Worm (Caenorhabditis elegans) whole organism, L3 larva: ENCODE measurements around the gene Y32G9A.5.
A peak's percentile ranks its signal among the peaks of the same experiment; 100 is the strongest.

Source experiments
- R02D3.7 ChIP-seq: fragments of 150-350 bp; optimal IDR thresholded peaks from 2 replicates; lab custom pipeline; 2014; ENCODE audit warnings: missing biosample characterization, missing genetic modification characterization
- aly-2 ChIP-seq: fragments of 150-350 bp; optimal IDR thresholded peaks from 2 replicates; lab custom pipeline; 2014; ENCODE audit warnings: missing biosample characterization, missing genetic modification characterization
- ceh-28 ChIP-seq: fragments of 150-350 bp; optimal IDR thresholded peaks from 2 replicates; lab custom pipeline; 2014; ENCODE audit warnings: missing biosample characterization, missing genetic modification reagents, missing genetic modification characterization
- ceh-82 ChIP-seq: fragments of 150-350 bp; optimal IDR thresholded peaks from 2 replicates; lab custom pipeline; 2014; ENCODE audit warnings: missing biosample characterization, missing genetic modification characterization
- ceh-9 ChIP-seq: sonication (generic microtip); optimal IDR thresholded peaks from 2 replicates; lab custom pipeline; 2018; ENCODE audit warnings: missing biosample characterization, missing genetic modification characterization
- egl-27 ChIP-seq: sonication (generic microtip); optimal IDR thresholded peaks from 4 replicates; lab custom pipeline; 2017; ENCODE audit warnings: missing biosample characterization, missing genetic modification reagents, missing genetic modification characterization
- elt-2 ChIP-seq: sonication (generic microtip); optimal IDR thresholded peaks from 2 replicates; lab custom pipeline; 2016; ENCODE audit warnings: missing genetic modification reagents, mild to moderate bottlenecking, missing genetic modification characterization, missing compliant biosample characterization
- elt-3 ChIP-seq, 3 experiments: fragments of 150-350 bp in 1 of 3; sonication (generic microtip) in 2 of 3; optimal IDR thresholded peaks; 2 replicates in 2 of 3; 4 replicates in 1 of 3; lab custom pipeline; 2014 to 2017; ENCODE audit warnings: missing biosample characterization in 3 of 3, missing genetic modification characterization in 3 of 3
- eor-1 ChIP-seq, 2 experiments: fragments of 150-350 bp; optimal IDR thresholded peaks; 2 replicates each; lab custom pipeline; 2014 to 2018; ENCODE audit warnings: missing biosample characterization in 2 of 2, missing genetic modification characterization in 2 of 2
- fkh-10 ChIP-seq: sonication (generic microtip); optimal IDR thresholded peaks from 2 replicates; lab custom pipeline; 2017; ENCODE audit warnings: missing biosample characterization, missing genetic modification reagents, missing genetic modification characterization
- fkh-2 ChIP-seq: fragments of 150-350 bp; optimal IDR thresholded peaks from 2 replicates; lab custom pipeline; 2014; ENCODE audit warnings: missing biosample characterization, missing genetic modification reagents, missing genetic modification characterization
- hmg-11 ChIP-seq: sonication (generic microtip); optimal IDR thresholded peaks from 2 replicates; lab custom pipeline; 2016; ENCODE audit warnings: missing genetic modification characterization, missing compliant biosample characterization
- jun-1 ChIP-seq: fragments of 150-350 bp; optimal IDR thresholded peaks from 2 replicates; lab custom pipeline; 2014; ENCODE audit warnings: missing biosample characterization, missing genetic modification reagents, missing genetic modification characterization
- lin-15B ChIP-seq: fragments of 150-350 bp; optimal IDR thresholded peaks from 2 replicates; lab custom pipeline; 2014; ENCODE audit warnings: missing biosample characterization, missing genetic modification characterization
- lin-39 ChIP-seq: fragments of 150-350 bp; optimal IDR thresholded peaks from 2 replicates; lab custom pipeline; 2018; ENCODE audit warnings: missing biosample characterization, missing genetic modification reagents, missing genetic modification characterization
- lsy-12 ChIP-seq: sonication (generic microtip); optimal IDR thresholded peaks from 2 replicates; lab custom pipeline; 2016; ENCODE audit warnings: mild to moderate bottlenecking, missing genetic modification characterization, missing compliant biosample characterization
- mdl-1 ChIP-seq: fragments of 150-350 bp; optimal IDR thresholded peaks from 2 replicates; lab custom pipeline; 2014; ENCODE audit warnings: missing biosample characterization, missing genetic modification characterization
- mml-1 ChIP-seq: fragments of 150-350 bp; sonication (generic microtip); optimal IDR thresholded peaks from 3 replicates; lab custom pipeline; 2014; ENCODE audit warnings: missing biosample characterization, missing genetic modification characterization
- nfya-1 ChIP-seq: sonication (generic microtip); optimal IDR thresholded peaks from 2 replicates; lab custom pipeline; 2017; ENCODE audit warnings: missing genetic modification characterization, mild to moderate bottlenecking, missing compliant biosample characterization, antibody characterized with exemption, moderate library complexity; ENCODE audit not compliant: insufficient read depth
- nhr-11 ChIP-seq: fragments of 150-350 bp; optimal IDR thresholded peaks from 2 replicates; lab custom pipeline; 2014; ENCODE audit warnings: missing biosample characterization, missing genetic modification characterization
- nhr-12 ChIP-seq: fragments of 150-350 bp; optimal IDR thresholded peaks from 2 replicates; lab custom pipeline; 2014; ENCODE audit warnings: missing biosample characterization, missing genetic modification characterization
- nhr-23 ChIP-seq: fragments of 150-350 bp; optimal IDR thresholded peaks from 2 replicates; lab custom pipeline; 2014; ENCODE audit warnings: missing biosample characterization, missing genetic modification reagents, missing genetic modification characterization
- nhr-237 ChIP-seq: fragments of 150-350 bp; optimal IDR thresholded peaks from 2 replicates; lab custom pipeline; 2014; ENCODE audit warnings: missing biosample characterization, missing genetic modification characterization
- nhr-25 ChIP-seq: sonication (generic microtip); optimal IDR thresholded peaks from 2 replicates; lab custom pipeline; 2017; ENCODE audit warnings: missing biosample characterization, missing genetic modification characterization
- nhr-28 ChIP-seq: fragments of 150-350 bp; optimal IDR thresholded peaks from 2 replicates; lab custom pipeline; 2014; ENCODE audit warnings: missing biosample characterization, missing genetic modification characterization
- nhr-43 ChIP-seq: sonication (generic microtip); optimal IDR thresholded peaks from 2 replicates; lab custom pipeline; 2016; ENCODE audit warnings: mild to moderate bottlenecking, missing genetic modification characterization, missing compliant biosample characterization; ENCODE audit not compliant: poor library complexity, severe bottlenecking
- nhr-67 ChIP-seq: fragments of 150-350 bp; optimal IDR thresholded peaks from 2 replicates; lab custom pipeline; 2014; ENCODE audit warnings: missing biosample characterization, missing genetic modification characterization
- nhr-77 ChIP-seq: fragments of 150-350 bp; optimal IDR thresholded peaks from 2 replicates; lab custom pipeline; 2014; ENCODE audit warnings: missing biosample characterization, missing genetic modification characterization
- pha-4 ChIP-seq: fragments of 150-350 bp; optimal IDR thresholded peaks from 2 replicates; lab custom pipeline; 2014; ENCODE audit warnings: missing biosample characterization, missing genetic modification reagents, missing genetic modification characterization
- pqm-1 ChIP-seq: fragments of 150-350 bp; optimal IDR thresholded peaks from 2 replicates; lab custom pipeline; 2017; ENCODE audit warnings: missing biosample characterization, missing genetic modification characterization, inconsistent platforms
- sea-2 ChIP-seq: fragments of 150-350 bp; sonication (generic microtip); optimal IDR thresholded peaks from 4 replicates; lab custom pipeline; 2014; ENCODE audit warnings: missing biosample characterization, missing genetic modification reagents, missing genetic modification characterization
- snpc-4 ChIP-seq: fragments of 150-350 bp; optimal IDR thresholded peaks from 2 replicates; lab custom pipeline; 2014; ENCODE audit warnings: missing biosample characterization, missing genetic modification characterization
- tbx-2 ChIP-seq: sonication (generic microtip); optimal IDR thresholded peaks from 2 replicates; lab custom pipeline; 2016; ENCODE audit warnings: mild to moderate bottlenecking, missing genetic modification characterization, missing compliant biosample characterization
- unc-39 ChIP-seq: sonication (generic microtip); optimal IDR thresholded peaks from 4 replicates; lab custom pipeline; 2017; ENCODE audit warnings: missing biosample characterization, missing genetic modification characterization
- zag-1 ChIP-seq: fragments of 150-350 bp; optimal IDR thresholded peaks from 2 replicates; lab custom pipeline; 2014; ENCODE audit warnings: missing biosample characterization, missing genetic modification characterization
- ztf-11 ChIP-seq: fragments of 150-350 bp; optimal IDR thresholded peaks from 2 replicates; lab custom pipeline; 2014; ENCODE audit warnings: missing biosample characterization, missing genetic modification characterization

Y32G9A.5 gene

DNA sequence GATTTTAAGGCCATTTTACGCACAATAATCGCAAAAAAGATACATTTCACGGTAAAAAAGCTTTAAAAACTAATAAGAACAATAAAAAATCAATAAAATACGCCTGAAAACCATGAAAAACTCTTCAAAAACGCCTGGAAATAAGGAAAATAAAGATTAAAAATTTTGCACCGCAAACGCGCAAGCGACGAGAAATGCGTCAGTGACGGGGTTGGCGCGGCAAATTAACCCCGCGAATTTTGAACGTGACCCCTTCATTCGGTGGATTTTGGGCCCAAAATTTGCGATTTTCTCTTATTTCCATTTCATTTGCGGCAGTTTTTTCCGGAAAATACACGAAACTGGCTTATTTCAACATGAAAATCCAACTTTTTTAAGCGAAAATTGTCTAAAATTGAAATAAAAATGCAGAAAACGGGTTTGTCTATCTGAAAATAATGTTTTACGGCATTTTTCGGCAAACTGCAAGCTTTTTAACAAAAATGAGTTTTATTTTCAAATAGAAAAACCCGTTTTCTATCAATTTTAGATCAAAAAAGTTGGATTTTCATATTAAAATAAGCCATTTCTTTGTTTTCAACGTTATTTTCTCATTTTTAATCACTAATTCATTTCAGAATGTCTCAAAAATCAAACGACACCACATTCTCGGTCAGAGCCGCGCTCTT, 38.7 kb upstream of the Y32G9A.5 start, which contains the start of gene knl-3:
Gene knl-3 (plus strand): TSS at position 618 of the 668 bp plus-strand sequence.
- TF ChIP-seq hmg-11 (tag; lab: Kevin White, UChicago), result peak; percentile 71
- no peak for TF ChIP-seq mdl-1
- TF ChIP-seq zag-1 (tag; lab: Kevin White, UChicago), result peak; percentile 33
- peak; percentile 85 for TF ChIP-seq lin-39 (tag; lab: Kevin White, UChicago)
- no peak for TF ChIP-seq sea-2 (GFP tag; lab: Kevin White, UChicago)
- peak; percentile 56 for TF ChIP-seq ceh-28 (tag; lab: Kevin White, UChicago)
- TF ChIP-seq jun-1 (tag; lab: Kevin White, UChicago), result peak; percentile 32
- TF ChIP-seq nhr-67, result peak; percentile 7
- TF ChIP-seq egl-27 (tag; lab: Kevin White, UChicago), result no peak
- TF ChIP-seq ceh-82, result peak; percentile 72
- peak; percentile 69 for TF ChIP-seq tbx-2 (tag; lab: Kevin White, UChicago)
- TF ChIP-seq nhr-28, result no peak
- peak; percentile 76 for TF ChIP-seq lsy-12 (tag; lab: Kevin White, UChicago)
- TF ChIP-seq nhr-23 (tag; lab: Kevin White, UChicago), result peak; percentile 95
- peak; percentile 93 for TF ChIP-seq pha-4
- peak; percentile 65 for TF ChIP-seq elt-2 (tag; lab: Kevin White, UChicago)
- peak; percentile 80 for TF ChIP-seq snpc-4
- peak; percentile 77 for TF ChIP-seq nhr-43 (tag; lab: Kevin White, UChicago)
- peak; percentile 74 for TF ChIP-seq R02D3.7 (tag; lab: Kevin White, UChicago)
- TF ChIP-seq nhr-11 (tag; lab: Kevin White, UChicago), result peak; percentile 41
- no peak for TF ChIP-seq elt-3 (tag; optimal IDR thresholded peaks at IDR 0.05; lab: Kevin White, UChicago)
- no peak for TF ChIP-seq fkh-2 (tag; lab: Kevin White, UChicago)
- TF ChIP-seq nfya-1 (tag; lab: Kevin White, UChicago), result peak; percentile 90
- TF ChIP-seq unc-39 (tag; lab: Kevin White, UChicago), result no peak
- TF ChIP-seq fkh-10 (GFP tag; lab: Kevin White, UChicago), result peak; percentile 29
- peak; percentile 96 for TF ChIP-seq lin-15B (tag; lab: Kevin White, UChicago)
- peak; percentile 82 for TF ChIP-seq nhr-25
- no peak for TF ChIP-seq nhr-77
- TF ChIP-seq pqm-1, result peak; percentile 16
- no peak for TF ChIP-seq eor-1 (tag; optimal IDR thresholded peaks at IDR 0.05; lab: Kevin White, UChicago)

- no peak for TF ChIP-seq nhr-67
- no peak for TF ChIP-seq nhr-23 (tag; lab: Kevin White, UChicago)
- no peak for TF ChIP-seq pha-4
- TF ChIP-seq hmg-11 (tag; lab: Kevin White, UChicago), result no peak
- TF ChIP-seq mml-1 (tag; lab: Kevin White, UChicago), result no peak
- no peak for TF ChIP-seq elt-2 (tag; lab: Kevin White, UChicago)
- no peak for TF ChIP-seq nhr-77
- no peak for TF ChIP-seq nhr-237
- no peak for TF ChIP-seq nhr-11 (tag; lab: Kevin White, UChicago)
- TF ChIP-seq jun-1 (tag; lab: Kevin White, UChicago), result no peak
- no peak for TF ChIP-seq nfya-1 (tag; lab: Kevin White, UChicago)
Observed at ce11 chrV:1869682-1870081, 37.8 kb upstream of the Y32G9A.5 start, which contains the start of gene T10B5.3. Gene T10B5.3, minus strand, starts transcription at chrV:1869782.

DNA sequence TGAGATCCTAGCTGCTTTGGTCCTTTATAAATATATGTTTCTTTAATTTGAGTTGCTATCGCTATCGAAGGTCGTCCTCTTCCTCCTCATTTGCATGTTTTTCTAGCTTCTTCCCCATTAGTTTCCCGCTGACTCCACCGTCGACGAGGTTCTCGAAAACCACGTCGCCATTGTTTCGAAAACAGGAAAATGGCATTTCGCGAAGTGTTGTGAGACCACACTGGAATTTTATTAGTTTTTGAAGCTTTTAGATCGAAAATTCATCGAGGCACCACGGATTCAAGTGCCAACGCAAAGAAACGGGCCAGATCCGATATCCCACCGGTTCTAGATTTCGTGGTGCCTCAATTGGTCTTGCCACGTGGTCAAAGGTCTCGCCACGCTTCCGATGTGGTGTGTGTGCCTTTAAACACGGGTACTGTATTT, 36.9 kb upstream of the Y32G9A.5 start:
- TF ChIP-seq snpc-4 (no peak), eor-1 (tag; optimal IDR thresholded peaks at IDR 0.05; lab: Kevin White, UChicago) (no peak), ceh-9 (no peak), ztf-11 (tag; lab: Kevin White, UChicago) (no peak), pqm-1 (no peak), aly-2 (tag; lab: Kevin White, UChicago) (no peak), egl-27 (tag; lab: Kevin White, UChicago) (no peak), jun-1 (tag; lab: Kevin White, UChicago) (no peak), lin-39 (tag; lab: Kevin White, UChicago) (no peak), nhr-12 (tag; lab: Kevin White, UChicago) (no peak), lin-15B (tag; lab: Kevin White, UChicago) (no peak), elt-3 (tag; optimal IDR thresholded peaks at IDR 0.05; lab: Kevin White, UChicago) (no peak), pha-4 (no peak), nhr-237 (no peak), fkh-10 (GFP tag; lab: Kevin White, UChicago) (no peak)
